Worm (Caenorhabditis elegans) whole organism, mixed stage, embryonic: ENCODE data around the gene K02E11.5.

Experiments
- M03D4.4 ChIP-seq: sonication (generic microtip); optimal IDR thresholded peaks from 2 replicates; lab custom pipeline; 2017; ENCODE audit warnings: mild to moderate bottlenecking, missing genetic modification characterization, missing compliant biosample characterization
- bed-3 ChIP-seq: fragments of 200-800 bp; sonication (Bioruptor generic); optimal IDR thresholded peaks from 3 replicates; lab custom pipeline; 2018; ENCODE audit warnings: mild to moderate bottlenecking, missing genetic modification characterization, moderate library complexity, missing compliant biosample characterization
- blmp-1 ChIP-seq: fragments of 150-350 bp; optimal IDR thresholded peaks from 2 replicates; lab custom pipeline; 2014; ENCODE audit warnings: missing biosample characterization, missing genetic modification characterization
- ceh-39 ChIP-seq: fragments of 150-350 bp; optimal IDR thresholded peaks from 2 replicates; lab custom pipeline; 2014; ENCODE audit warnings: missing biosample characterization, missing genetic modification characterization
- ceh-43 ChIP-seq: fragments of 200-800 bp; sonication (Bioruptor generic); optimal IDR thresholded peaks from 2 replicates; lab custom pipeline; 2018; ENCODE audit warnings: mild to moderate bottlenecking, missing genetic modification characterization, moderate library complexity, missing compliant biosample characterization
- ceh-83 ChIP-seq: fragments of 200-800 bp; sonication (Bioruptor generic); optimal IDR thresholded peaks from 2 replicates; lab custom pipeline; 2018; ENCODE audit warnings: mild to moderate bottlenecking, missing genetic modification characterization, missing compliant biosample characterization
- ces-1 ChIP-seq: fragments of 150-350 bp; optimal IDR thresholded peaks from 2 replicates; lab custom pipeline; 2014; ENCODE audit warnings: missing biosample characterization, missing genetic modification reagents, missing genetic modification characterization
- cnd-1 ChIP-seq: fragments of 200-800 bp; sonication (Bioruptor generic); optimal IDR thresholded peaks from 2 replicates; lab custom pipeline; 2018; ENCODE audit warnings: mild to moderate bottlenecking, missing genetic modification characterization, missing compliant biosample characterization
- drap-1 ChIP-seq: fragments of 200-800 bp; sonication (Bioruptor generic); optimal IDR thresholded peaks from 3 replicates; lab custom pipeline; 2018; ENCODE audit warnings: mild to moderate bottlenecking, missing genetic modification characterization, missing compliant biosample characterization
- elt-3 ChIP-seq: fragments of 150-350 bp; optimal IDR thresholded peaks from 2 replicates; lab custom pipeline; 2014; ENCODE audit warnings: missing biosample characterization, missing genetic modification characterization
- flh-1 ChIP-seq: fragments of 200-800 bp; sonication (Bioruptor generic); optimal IDR thresholded peaks from 2 replicates; lab custom pipeline; 2018; ENCODE audit warnings: mild to moderate bottlenecking, missing genetic modification characterization, moderate library complexity, missing compliant biosample characterization
- ham-2 ChIP-seq: fragments of 200-800 bp; sonication (Bioruptor generic); optimal IDR thresholded peaks from 2 replicates; lab custom pipeline; 2018; ENCODE audit warnings: mild to moderate bottlenecking, missing genetic modification characterization, missing compliant biosample characterization
- hlh-1 ChIP-seq: fragments of 150-350 bp; optimal IDR thresholded peaks from 2 replicates; lab custom pipeline; 2014; ENCODE audit warnings: missing biosample characterization, missing genetic modification reagents, missing genetic modification characterization
- lin-13 ChIP-seq: fragments of 150-350 bp; optimal IDR thresholded peaks from 2 replicates; lab custom pipeline; 2014; ENCODE audit warnings: missing biosample characterization, missing genetic modification characterization
- lsy-2 ChIP-seq: fragments of 150-350 bp; optimal IDR thresholded peaks from 2 replicates; lab custom pipeline; 2014; ENCODE audit warnings: missing biosample characterization, missing genetic modification characterization
- mab-5 ChIP-seq: fragments of 150-350 bp; optimal IDR thresholded peaks from 2 replicates; lab custom pipeline; 2014; ENCODE audit warnings: missing biosample characterization, missing genetic modification characterization
- mep-1 ChIP-seq: fragments of 150-350 bp; optimal IDR thresholded peaks from 2 replicates; lab custom pipeline; 2017; ENCODE audit warnings: missing biosample characterization, missing genetic modification reagents, missing genetic modification characterization, inconsistent platforms
- nhr-12 ChIP-seq: fragments of 150-350 bp; optimal IDR thresholded peaks from 2 replicates; lab custom pipeline; 2014; ENCODE audit warnings: missing biosample characterization, missing genetic modification characterization
- nhr-2 ChIP-seq: fragments of 150-350 bp; optimal IDR thresholded peaks from 2 replicates; lab custom pipeline; 2014; ENCODE audit warnings: missing biosample characterization, missing genetic modification characterization
- nhr-237 ChIP-seq: fragments of 150-350 bp; optimal IDR thresholded peaks from 2 replicates; lab custom pipeline; 2014; ENCODE audit warnings: missing biosample characterization, missing genetic modification characterization
- nhr-76 ChIP-seq: sonication (generic microtip); optimal IDR thresholded peaks from 2 replicates; lab custom pipeline; 2017; ENCODE audit warnings: missing biosample characterization, missing genetic modification characterization
- pha-4 ChIP-seq: fragments of 150-350 bp; optimal IDR thresholded peaks from 2 replicates; lab custom pipeline; 2018; ENCODE audit warnings: missing biosample characterization, missing genetic modification reagents, missing genetic modification characterization
- sem-2 ChIP-seq: fragments of 200-800 bp; sonication (Bioruptor generic); optimal IDR thresholded peaks from 2 replicates; lab custom pipeline; 2018; ENCODE audit warnings: mild to moderate bottlenecking, missing genetic modification characterization, missing compliant biosample characterization
- snpc-4 ChIP-seq: fragments of 150-350 bp; optimal IDR thresholded peaks from 2 replicates; lab custom pipeline; 2014; ENCODE audit warnings: missing biosample characterization, missing genetic modification characterization
- sptf-1 ChIP-seq: sonication (generic microtip); optimal IDR thresholded peaks from 2 replicates; lab custom pipeline; 2017; ENCODE audit warnings: mild to moderate bottlenecking, missing genetic modification characterization, moderate library complexity, missing compliant biosample characterization
- tbx-8 ChIP-seq: fragments of 200-800 bp; sonication (Bioruptor generic); optimal IDR thresholded peaks from 2 replicates; lab custom pipeline; 2018; ENCODE audit warnings: mild to moderate bottlenecking, missing genetic modification characterization, moderate library complexity, missing compliant biosample characterization
- unc-120 ChIP-seq: sonication (generic microtip); optimal IDR thresholded peaks from 2 replicates; lab custom pipeline; 2017; ENCODE audit warnings: missing genetic modification characterization, missing compliant biosample characterization; ENCODE audit not compliant: poor library complexity, severe bottlenecking
- unc-39 ChIP-seq: fragments of 150-350 bp; optimal IDR thresholded peaks from 2 replicates; lab custom pipeline; 2014; ENCODE audit warnings: missing biosample characterization, missing genetic modification characterization
- unc-62 ChIP-seq: fragments of 150-350 bp; optimal IDR thresholded peaks from 2 replicates; lab custom pipeline; 2014; ENCODE audit warnings: missing biosample characterization, missing genetic modification reagents, missing genetic modification characterization
- ztf-11 ChIP-seq: fragments of 150-350 bp; optimal IDR thresholded peaks from 2 replicates; lab custom pipeline; 2014; ENCODE audit warnings: missing biosample characterization, missing genetic modification characterization

K02E11.5 gene

DNA sequence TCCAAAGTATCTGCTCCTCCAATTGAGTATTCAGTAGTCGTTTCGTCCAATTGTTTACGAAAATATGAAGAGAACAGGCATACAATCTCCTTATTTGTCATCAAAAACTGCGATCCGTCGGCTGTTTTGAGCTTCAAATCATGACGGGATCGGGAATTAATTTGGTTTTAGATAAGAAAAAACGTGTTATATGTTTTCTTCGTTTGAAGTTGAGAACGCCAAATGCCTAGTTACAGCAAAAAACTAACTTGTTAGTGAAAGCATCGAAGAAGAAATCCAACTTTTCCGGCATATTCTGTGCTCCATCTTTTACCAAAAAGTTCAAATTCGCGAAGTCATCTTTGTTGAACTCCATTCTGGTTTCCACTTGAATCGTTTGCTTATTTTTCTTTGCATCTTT, 37.2 kb downstream of the K02E11.5 start, which contains the start of gene F14D7.1:
TSS of gene F14D7.1 (minus strand) at position 101 of the 400 bp plus-strand sequence.
- TF ChIP-seq mep-1 (no peak), unc-39 (tag; lab: Kevin White, UChicago) (no peak), drap-1 (GFP tag; lab: Kevin White, UChicago) (no peak), ceh-83 (GFP tag; lab: Kevin White, UChicago) (no peak), unc-62 (no peak), sptf-1 (tag; lab: Kevin White, UChicago) (no peak), flh-1 (GFP tag; lab: Kevin White, UChicago) (no peak), unc-120 (no peak), lsy-2 (tag; lab: Kevin White, UChicago) (no peak), lin-13 (tag; lab: Kevin White, UChicago) (no peak)

DNA sequence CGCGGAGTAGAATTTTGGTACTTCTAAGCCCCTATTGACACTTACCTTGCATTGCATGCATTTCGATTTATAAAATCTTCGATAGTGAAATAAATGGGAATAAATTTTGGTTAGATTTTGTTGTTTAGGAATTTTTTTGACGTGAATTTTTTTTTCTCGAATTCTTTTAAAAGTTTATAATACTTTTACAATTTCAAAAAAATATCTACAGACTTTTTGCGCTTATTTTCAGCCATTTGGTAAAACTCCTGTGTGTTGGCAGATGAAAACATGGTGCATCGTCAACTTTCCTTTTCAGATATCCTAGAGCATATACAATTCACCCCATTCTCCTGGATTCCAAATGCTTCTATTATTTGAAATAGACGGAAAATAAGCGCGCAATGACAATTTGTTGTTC, 38.5 kb downstream of the K02E11.5 start, which contains the start of gene F14D7.18:
TSS of gene F14D7.18 (minus strand) at position 101 of the 400 bp plus-strand sequence.
- TF ChIP-seq bed-3 (GFP tag; lab: Kevin White, UChicago) (no peak), snpc-4 (tag; lab: Kevin White, UChicago) (no peak), mab-5 (no peak), unc-120 (no peak), ham-2 (GFP tag; lab: Kevin White, UChicago) (no peak)

DNA sequence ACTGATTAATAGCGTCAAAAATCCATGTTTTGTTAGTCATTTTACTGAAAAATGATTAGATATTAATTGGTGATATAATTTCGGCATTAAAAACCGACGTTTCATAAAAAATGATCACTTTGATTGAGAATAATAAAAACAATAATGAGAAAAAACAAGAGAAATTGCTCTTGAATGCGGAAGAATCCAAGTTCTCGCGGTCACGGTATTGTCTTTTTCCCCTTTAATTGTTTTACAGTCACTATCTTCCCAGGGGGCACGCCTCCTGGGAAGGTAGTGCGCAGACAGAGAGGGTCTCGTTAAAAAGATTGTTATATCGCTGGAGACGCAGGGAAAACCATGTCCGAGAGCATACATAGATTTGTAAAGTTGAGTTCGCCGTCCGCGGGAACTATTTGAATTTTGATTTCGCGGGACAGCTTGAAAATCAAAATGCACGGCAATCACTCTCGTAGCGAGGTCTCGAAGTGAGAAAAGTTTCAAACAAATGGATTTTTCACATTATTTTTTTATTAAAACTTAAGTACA, 41.6 kb downstream of the K02E11.5 start, which contains the start of gene F14D7.2:
TSS of gene F14D7.2 (minus strand) at position 51 of the 528 bp plus-strand sequence.
- TF ChIP-seq ztf-11 (tag; lab: Kevin White, UChicago) (no peak), sem-2 (GFP tag; lab: Kevin White, UChicago) (no peak), hlh-1 (no peak), nhr-237 (tag; lab: Kevin White, UChicago) (no peak), sptf-1 (tag; lab: Kevin White, UChicago) (no peak), nhr-12 (no peak), M03D4.4 (tag; lab: Kevin White, UChicago) (no peak), cnd-1 (tag; lab: Kevin White, UChicago) (no peak), unc-62 (no peak), mep-1 (no peak)

DNA sequence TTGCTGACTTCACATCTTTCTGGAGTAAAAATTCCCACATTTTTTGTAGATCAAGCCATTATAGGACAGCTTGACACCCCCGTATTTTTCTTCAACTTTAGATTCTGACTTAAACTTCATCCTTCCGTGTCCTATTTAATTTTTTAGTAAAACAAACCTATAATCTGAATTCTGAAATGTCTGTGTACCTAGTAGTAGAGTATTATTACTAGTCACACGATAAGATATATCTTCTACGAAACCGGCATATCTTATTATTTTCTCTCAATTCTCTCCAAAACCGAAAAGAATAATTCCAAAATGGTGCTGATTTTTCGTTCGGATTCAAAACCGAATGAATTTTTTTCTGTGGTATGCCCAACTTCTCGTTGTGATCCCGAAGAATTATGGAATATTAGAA, 42.3 kb downstream of the K02E11.5 start, which contains the start of gene F14D7.9:
TSS of gene F14D7.9 (plus strand) at position 301 of the 400 bp plus-strand sequence.
- TF ChIP-seq nhr-76 (tag; lab: Kevin White, UChicago) (no peak), nhr-12 (no peak), nhr-237 (tag; lab: Kevin White, UChicago) (no peak), nhr-2 (tag; lab: Kevin White, UChicago) (no peak), sptf-1 (tag; lab: Kevin White, UChicago) (no peak), ztf-11 (tag; lab: Kevin White, UChicago) (no peak), cnd-1 (tag; lab: Kevin White, UChicago) (no peak), mep-1 (no peak), ceh-43 (GFP tag; lab: Kevin White, UChicago) (no peak), M03D4.4 (tag; lab: Kevin White, UChicago) (no peak), ceh-39 (no peak)
- TF ChIP-seq, all 35 proteins: peak for 0

DNA sequence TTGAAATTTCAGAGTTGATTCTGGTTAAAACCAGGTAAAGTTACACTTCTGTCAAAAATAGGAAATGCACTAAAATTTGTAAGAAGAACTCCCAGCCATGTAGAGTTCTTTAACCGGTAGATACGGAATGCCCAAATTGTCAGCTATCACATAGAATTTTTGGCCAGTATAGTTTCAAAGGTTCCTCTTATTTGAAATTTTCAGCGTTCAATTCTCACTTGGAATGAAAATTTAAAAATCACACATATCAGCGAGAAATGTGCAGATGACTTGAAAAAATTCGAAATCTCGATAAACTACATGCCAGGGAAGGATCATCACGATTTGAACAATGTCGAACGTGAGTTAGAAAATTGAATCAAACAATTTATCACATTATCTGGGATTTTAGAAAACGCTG, 44.4 kb downstream of the K02E11.5 start, which contains the start of gene F14D7.3:
TSS of gene F14D7.3 (plus strand) at position 301 of the 400 bp plus-strand sequence.
- no peak for TF ChIP-seq unc-39 (tag; lab: Kevin White, UChicago)
- no peak for TF ChIP-seq ces-1
- TF ChIP-seq nhr-76 (tag; lab: Kevin White, UChicago) = no peak
- TF ChIP-seq ceh-43 (GFP tag; lab: Kevin White, UChicago) = no peak
- no peak for TF ChIP-seq blmp-1
- TF ChIP-seq elt-3 (tag; lab: Kevin White, UChicago) = no peak
- no peak for TF ChIP-seq ceh-83 (GFP tag; lab: Kevin White, UChicago)
- TF ChIP-seq bed-3 (GFP tag; lab: Kevin White, UChicago) = no peak
- no peak for TF ChIP-seq mab-5
- TF ChIP-seq drap-1 (GFP tag; lab: Kevin White, UChicago) = no peak
- TF ChIP-seq ceh-39 = no peak
- no peak for TF ChIP-seq tbx-8 (GFP tag; lab: Kevin White, UChicago)
- TF ChIP-seq unc-62 = no peak
- TF ChIP-seq nhr-237 (tag; lab: Kevin White, UChicago) = no peak
- no peak for TF ChIP-seq mep-1
- TF ChIP-seq pha-4 (tag; lab: Kevin White, UChicago) = no peak
- no peak for TF ChIP-seq sptf-1 (tag; lab: Kevin White, UChicago)
- TF ChIP-seq, all 35 proteins: peak for 0
